Worm (Caenorhabditis elegans): Measurements from ENCODE around the gene phb-2.

ce11 chrII:6219346-6219745, 31.9 kb upstream of the phb-2 start, which contains the start of gene mks-2:
- TF ChIP-seq W03F9.2 (tag; optimal IDR thresholded peaks at IDR 0.05) (no peak), dao-5 (tag; optimal IDR thresholded peaks at IDR 0.05) (no peak), him-1 (tag; optimal IDR thresholded peaks at IDR 0.05) (no peak)
